Fruit fly (Drosophila melanogaster) whole organism, embryonic: ENCODE results near the gene pyx.

ENCODE experiments used
- BEAF-32 ChIP-seq: fragments of 200-800 bp; sonication (Bioruptor generic); optimal IDR thresholded peaks from 3 replicates; lab custom pipeline; 2017; ENCODE audit warnings: missing biosample characterization, missing genetic modification characterization, mild to moderate bottlenecking, moderate library complexity, missing genetic modification reagents
- Blimp-1 ChIP-seq: fragments of 200-800 bp; sonication (Bioruptor generic); optimal IDR thresholded peaks from 3 replicates; lab custom pipeline; 2018; ENCODE audit warnings: missing biosample characterization, missing genetic modification characterization, mild to moderate bottlenecking, moderate library complexity, missing genetic modification reagents
- CG10979 ChIP-seq: fragments of 200-800 bp; sonication (Bioruptor generic); optimal IDR thresholded peaks from 2 replicates; lab custom pipeline; 2018; ENCODE audit warnings: missing biosample characterization, mild to moderate bottlenecking, missing genetic modification characterization, moderate library complexity
- CG11456 ChIP-seq: fragments of 200-800 bp; sonication (Bioruptor generic); IDR thresholded peaks from 3 replicates; pipeline ENCODE4 v1.3.6; 2022; ENCODE audit warnings: missing biosample characterization, missing genetic modification characterization
- CG12104 ChIP-seq: fragments of 200-800 bp; sonication (Bioruptor generic); optimal IDR thresholded peaks from 3 replicates; lab custom pipeline; 2016; ENCODE audit warnings: missing biosample characterization, missing genetic modification characterization
- CG12155 ChIP-seq: fragments of 200-800 bp; sonication (Bioruptor generic); optimal IDR thresholded peaks from 3 replicates; lab custom pipeline; 2016; ENCODE audit warnings: missing biosample characterization, missing genetic modification characterization
- CG12236 ChIP-seq: fragments of 200-800 bp; sonication (Bioruptor generic); optimal IDR thresholded peaks from 2 replicates; lab custom pipeline; 2016; ENCODE audit warnings: missing biosample characterization, missing genetic modification characterization
- CG12769 ChIP-seq: fragments of 200-800 bp; sonication (Bioruptor generic); optimal IDR thresholded peaks from 2 replicates; lab custom pipeline; 2019; ENCODE audit warnings: missing biosample characterization, mild to moderate bottlenecking, missing genetic modification characterization, moderate library complexity
- CG14860 ChIP-seq: fragments of 200-800 bp; sonication (Bioruptor generic); IDR thresholded peaks from 3 replicates; pipeline ENCODE4 v1.3.6; 2022; ENCODE audit warnings: missing biosample characterization, missing genetic modification characterization; ENCODE audit not compliant: partially characterized antibody
- CG15269 ChIP-seq: fragments of 200-800 bp; sonication (Bioruptor generic); optimal IDR thresholded peaks from 2 replicates; lab custom pipeline; 2018; ENCODE audit warnings: missing biosample characterization, mild to moderate bottlenecking, missing genetic modification characterization, moderate library complexity
- CG17361 ChIP-seq: fragments of 200-800 bp; sonication (Bioruptor generic); IDR thresholded peaks from 3 replicates; pipeline ENCODE4 v1.3.6; 2022; ENCODE audit warnings: missing biosample characterization, missing genetic modification characterization
- CG18262 ChIP-seq: fragments of 200-800 bp; optimal IDR thresholded peaks from 3 replicates; lab custom pipeline; 2019; ENCODE audit warnings: missing biosample characterization, mild to moderate bottlenecking, missing genetic modification characterization, moderate library complexity
- CG2129 ChIP-seq: fragments of 200-800 bp; sonication (Bioruptor generic); IDR thresholded peaks from 2 replicates; pipeline ENCODE4 v1.3.6; 2022; ENCODE audit warnings: missing biosample characterization, missing genetic modification characterization; ENCODE audit not compliant: partially characterized antibody
- CG2712 ChIP-seq: fragments of 200-800 bp; optimal IDR thresholded peaks from 3 replicates; lab custom pipeline; 2019; ENCODE audit warnings: missing biosample characterization, mild to moderate bottlenecking, missing genetic modification characterization, moderate library complexity
- CG3065 ChIP-seq: fragments of 200-800 bp; sonication (Bioruptor generic); optimal IDR thresholded peaks from 2 replicates; lab custom pipeline; 2016; ENCODE audit warnings: missing biosample characterization, missing genetic modification characterization
- CG34422 ChIP-seq: fragments of 200-800 bp; sonication (Bioruptor generic); IDR thresholded peaks from 3 replicates; pipeline ENCODE4 v1.3.6; 2022; ENCODE audit warnings: missing biosample characterization, missing genetic modification characterization
- CG4820 ChIP-seq: fragments of 200-800 bp; sonication (Bioruptor generic); optimal IDR thresholded peaks from 3 replicates; lab custom pipeline; 2016; ENCODE audit warnings: missing biosample characterization, missing genetic modification characterization
- CG5180 ChIP-seq: fragments of 200-800 bp; sonication (Bioruptor generic); optimal IDR thresholded peaks from 3 replicates; lab custom pipeline; 2017; ENCODE audit warnings: missing biosample characterization, missing genetic modification characterization, mild to moderate bottlenecking, moderate library complexity, missing genetic modification reagents
- CG5245 ChIP-seq: fragments of 200-800 bp; sonication (Bioruptor generic); optimal IDR thresholded peaks from 3 replicates; lab custom pipeline; 2016; ENCODE audit warnings: missing biosample characterization, missing genetic modification characterization
- CG7928 ChIP-seq: fragments of 200-800 bp; sonication (Bioruptor generic); optimal IDR thresholded peaks from 2 replicates; lab custom pipeline; 2017; ENCODE audit warnings: missing biosample characterization, mild to moderate bottlenecking, missing genetic modification characterization
- CG8089 ChIP-seq: fragments of 200-800 bp; sonication (Bioruptor generic); optimal IDR thresholded peaks from 3 replicates; lab custom pipeline; 2016; ENCODE audit warnings: missing biosample characterization, missing genetic modification characterization
- CG9817 ChIP-seq: fragments of 200-800 bp; sonication (Bioruptor generic); optimal IDR thresholded peaks from 2 replicates; lab custom pipeline; 2018; ENCODE audit warnings: missing biosample characterization, mild to moderate bottlenecking, missing genetic modification characterization, moderate library complexity
- Dad ChIP-seq: fragments of 200-800 bp; sonication (Bioruptor generic); optimal IDR thresholded peaks from 3 replicates; lab custom pipeline; 2016; ENCODE audit warnings: missing biosample characterization, missing genetic modification characterization
- Dp ChIP-seq: fragments of 200-800 bp; sonication (Bioruptor generic); optimal IDR thresholded peaks from 2 replicates; lab custom pipeline; 2018; ENCODE audit warnings: missing biosample characterization, mild to moderate bottlenecking, missing genetic modification characterization, moderate library complexity
- Drgx ChIP-seq: fragments of 200-800 bp; sonication (Bioruptor generic); IDR thresholded peaks from 2 replicates; pipeline ENCODE4 v1.3.6; 2022; ENCODE audit warnings: missing biosample characterization, missing genetic modification characterization
- E2f2 ChIP-seq: fragments of 200-800 bp; sonication (Bioruptor generic); IDR thresholded peaks from 2 replicates; pipeline ENCODE4 v1.3.6; 2022; ENCODE audit warnings: missing biosample characterization, missing genetic modification characterization
- Hey ChIP-seq: fragments of 200-800 bp; sonication (Bioruptor generic); optimal IDR thresholded peaks from 3 replicates; lab custom pipeline; 2018; ENCODE audit warnings: missing biosample characterization, mild to moderate bottlenecking, missing genetic modification characterization
- Hmx ChIP-seq: fragments of 200-800 bp; sonication (Bioruptor generic); optimal IDR thresholded peaks from 2 replicates; lab custom pipeline; 2016; ENCODE audit warnings: missing biosample characterization, missing genetic modification characterization
- Hr51 ChIP-seq, 2 experiments: fragments of 200-800 bp; sonication (Bioruptor generic); optimal IDR thresholded peaks; 2 replicates in 1 of 2; 3 replicates in 1 of 2; lab custom pipeline; 2016 to 2018; ENCODE audit warnings: missing biosample characterization in 2 of 2, missing genetic modification characterization in 2 of 2, mild to moderate bottlenecking in 1 of 2, moderate library complexity in 1 of 2
- Ravus ChIP-seq: fragments of 200-800 bp; sonication (Bioruptor generic); IDR thresholded peaks from 2 replicates; pipeline ENCODE4 v1.3.6; 2022; ENCODE audit warnings: missing biosample characterization, missing genetic modification characterization
- Sox100B ChIP-seq: fragments of 200-800 bp; sonication (Bioruptor generic); optimal IDR thresholded peaks from 3 replicates; lab custom pipeline; 2018; ENCODE audit warnings: missing biosample characterization, mild to moderate bottlenecking, missing genetic modification characterization
- Trl ChIP-seq, 3 experiments: fragments of >200 bp in 2 of 3; fragments of 200-800 bp in 1 of 3; sonication (Bioruptor generic) in 1 of 3; optimal IDR thresholded peaks; 2 replicates in 1 of 3; 3 replicates in 2 of 3; lab custom pipeline; 2016 to 2017; ENCODE audit warnings: missing biosample characterization in 1 of 3, missing genetic modification characterization in 1 of 3
- abd-A ChIP-seq: fragments of 200-800 bp; sonication (Bioruptor generic); optimal IDR thresholded peaks from 3 replicates; lab custom pipeline; 2019; ENCODE audit warnings: missing biosample characterization, mild to moderate bottlenecking, missing genetic modification characterization, moderate library complexity
- bcd ChIP-seq: fragments of 200-800 bp; sonication (Bioruptor generic); optimal IDR thresholded peaks from 2 replicates; lab custom pipeline; 2017; ENCODE audit warnings: missing biosample characterization, mild to moderate bottlenecking, missing genetic modification characterization
- br ChIP-seq: fragments of >200 bp; optimal IDR thresholded peaks from 2 replicates; lab custom pipeline; 2017
- cg ChIP-seq: fragments of 200-800 bp; sonication (Bioruptor generic); optimal IDR thresholded peaks from 3 replicates; lab custom pipeline; 2019; ENCODE audit warnings: missing biosample characterization, mild to moderate bottlenecking, missing genetic modification characterization, moderate library complexity
- fd3F ChIP-seq: fragments of 200-800 bp; sonication (Bioruptor generic); optimal IDR thresholded peaks from 2 replicates; lab custom pipeline; 2018; ENCODE audit warnings: missing biosample characterization, mild to moderate bottlenecking, missing genetic modification characterization, moderate library complexity
- jumu ChIP-seq: fragments of 200-800 bp; sonication (Bioruptor generic); optimal IDR thresholded peaks from 3 replicates; lab custom pipeline; 2016; ENCODE audit warnings: missing biosample characterization, missing genetic modification characterization
- otp ChIP-seq: fragments of 200-800 bp; sonication (Bioruptor generic); IDR thresholded peaks from 3 replicates; pipeline ENCODE4, ENCODE4 v1.3.6; 2022; ENCODE audit warnings: missing biosample characterization, missing genetic modification characterization
- p53 ChIP-seq: fragments of 200-800 bp; sonication (Bioruptor generic); optimal IDR thresholded peaks from 2 replicates; lab custom pipeline; 2016; ENCODE audit warnings: missing biosample characterization, missing genetic modification characterization
- prd ChIP-seq, 3 experiments: fragments of >200 bp in 2 of 3; fragments of 200-800 bp in 1 of 3; sonication (Bioruptor generic) in 1 of 3; optimal IDR thresholded peaks in 2 of 3; IDR thresholded peaks in 1 of 3; 2 replicates in 2 of 3; 3 replicates in 1 of 3; pipeline versions ENCODE4 v1.3.6 to Lab custom; 2017 to 2022; ENCODE audit warnings: missing biosample characterization in 1 of 3, missing genetic modification characterization in 1 of 3
- salm ChIP-seq: fragments of 200-800 bp; sonication (Bioruptor generic); optimal IDR thresholded peaks from 2 replicates; lab custom pipeline; 2018; ENCODE audit warnings: missing biosample characterization, mild to moderate bottlenecking, missing genetic modification characterization
- schlank ChIP-seq: fragments of 200-800 bp; sonication (Bioruptor generic); optimal IDR thresholded peaks from 2 replicates; lab custom pipeline; 2018; ENCODE audit warnings: missing biosample characterization, mild to moderate bottlenecking, missing genetic modification characterization
- sens ChIP-seq: fragments of 200-800 bp; sonication (Bioruptor generic); peaks from one replicate; lab custom pipeline; 2016; ENCODE audit warnings: missing biosample characterization, missing genetic modification characterization
- stc ChIP-seq: fragments of 200-800 bp; sonication (Bioruptor generic); IDR thresholded peaks from 2 replicates; pipeline ENCODE4 v1.3.6; 2022; ENCODE audit warnings: missing biosample characterization, missing genetic modification characterization
- wdn ChIP-seq: fragments of 200-800 bp; sonication (Bioruptor generic); IDR thresholded peaks from 2 replicates; pipeline ENCODE4 v1.3.6; 2022; ENCODE audit warnings: missing biosample characterization, missing genetic modification characterization
- wek ChIP-seq: fragments of 200-800 bp; sonication (Bioruptor generic); optimal IDR thresholded peaks from 3 replicates; lab custom pipeline; 2018; ENCODE audit warnings: missing biosample characterization, mild to moderate bottlenecking, missing genetic modification characterization, moderate library complexity
- zen ChIP-seq: fragments of 200-800 bp; sonication (Bioruptor generic); optimal IDR thresholded peaks from 3 replicates; lab custom pipeline; 2018; ENCODE audit warnings: missing biosample characterization, mild to moderate bottlenecking, missing genetic modification characterization, moderate library complexity

Gene pyx

dm6 chr3L:264378-265151 lies 41.7 kb upstream of the pyx start, which contains the start of the genes Tudor-SN and mRpL17 (continued):
- no peak for TF ChIP-seq otp (GFP tag; lab: Robert Waterston, UW)
- TF ChIP-seq bcd (GFP tag; lab: Kevin White, UChicago), result peak; percentile 30
- TF ChIP-seq Hey, result no peak
- peak in 1 of 2 experiments; percentile 25 for TF ChIP-seq Hr51 (GFP tag; optimal IDR thresholded peaks at IDR 0.05; lab: Kevin White, UChicago)
- no peak for TF ChIP-seq fd3F
- TF ChIP-seq CG4820 (GFP tag; lab: Kevin White, UChicago), result peak; percentile 21
- TF ChIP-seq p53, result no peak
- TF ChIP-seq CG14860 (GFP tag; lab: Robert Waterston, UW), result peak; percentile 97
- TF ChIP-seq jumu (GFP tag; lab: Kevin White, UChicago), result no peak
- TF ChIP-seq CG8089 (GFP tag; lab: Kevin White, UChicago), result no peak
- peak; percentile 69 for TF ChIP-seq CG2712 (tag; lab: Kevin White, UChicago)
- TF ChIP-seq Hmx (GFP tag; lab: Kevin White, UChicago), result no peak
- TF ChIP-seq CG12769 (tag; lab: Kevin White, UChicago), result no peak
- TF ChIP-seq E2f2 (GFP tag; lab: Robert Waterston, UW), result peak; percentile 46; the same call in 1 of the 2 replicates
- no peak for TF ChIP-seq CG12236 (GFP tag; lab: Kevin White, UChicago)
- no peak for TF ChIP-seq CG3065 (GFP tag; lab: Kevin White, UChicago)
- TF ChIP-seq CG2129 (GFP tag; lab: Robert Waterston, UW), result peak; percentile 73
- peak; percentile 64 for TF ChIP-seq Sox100B (GFP tag; lab: Kevin White, UChicago)
- no peak for TF ChIP-seq CG5180
- no peak for TF ChIP-seq wek (GFP tag; lab: Kevin White, UChicago)
- no peak for TF ChIP-seq Trl (optimal IDR thresholded peaks at IDR 0.05; lab: Kevin White, UChicago)
- TF ChIP-seq Trl (GFP tag; optimal IDR thresholded peaks at IDR 0.05; lab: Kevin White, UChicago), result peak; percentile 14
- peak; percentile 66; the same call in 2 of the 3 replicates for TF ChIP-seq CG17361 (GFP tag; lab: Robert Waterston, UW)
- TF ChIP-seq sens (GFP tag; lab: Kevin White, UChicago), result peak; percentile 79
- TF ChIP-seq cg, result no peak
- peak; percentile 64; the same call in 1 of the 3 replicates for TF ChIP-seq CG11456 (GFP tag; lab: Robert Waterston, UW)
- TF ChIP-seq BEAF-32 (GFP tag; lab: Kevin White, UChicago), result peak; percentile 97
- peak; percentile 53 for TF ChIP-seq Dp (GFP tag; lab: Kevin White, UChicago)
- TF ChIP-seq Dad (GFP tag; lab: Kevin White, UChicago), result no peak
- TF ChIP-seq salm (tag; lab: Kevin White, UChicago), result no peak
- no peak for TF ChIP-seq abd-A
- no peak for TF ChIP-seq wdn (GFP tag; lab: Robert Waterston, UW)
- no peak for TF ChIP-seq br (lab: Kevin White, UChicago)
- peak; percentile 52 for TF ChIP-seq CG12155 (GFP tag; lab: Kevin White, UChicago)
- TF ChIP-seq CG7928, result peak; percentile 17
- TF ChIP-seq CG12104, result peak; percentile 20
- TF ChIP-seq CG18262 (tag; lab: Kevin White, UChicago), result peak; percentile 57
- no peak for TF ChIP-seq Blimp-1 (GFP tag; lab: Kevin White, UChicago)
- no peak for TF ChIP-seq CG5245 (GFP tag; lab: Kevin White, UChicago)
- TF ChIP-seq stc (GFP tag; lab: Robert Waterston, UW), result no peak
- no peak for TF ChIP-seq Drgx (GFP tag; lab: Robert Waterston, UW)
- TF ChIP-seq CG10979, result peak; percentile 23
- 0 out of 3 replicates have a peak, but pooled peaks have one; percentile 34 for TF ChIP-seq CG34422 (GFP tag; lab: Robert Waterston, UW)
- no peak for TF ChIP-seq prd (optimal IDR thresholded peaks at IDR 0.05; lab: Kevin White, UChicago)
- TF ChIP-seq prd (GFP tag; IDR thresholded peaks at IDR 0.05; lab: Robert Waterston, UW), result peak; percentile 42; the same call in 1 of the 3 replicates
- no peak for TF ChIP-seq Ravus
- no peak for TF ChIP-seq schlank (tag; lab: Kevin White, UChicago)
- TF ChIP-seq CG15269 (tag; lab: Kevin White, UChicago), result peak; percentile 40
- TF ChIP-seq CG9817, result peak; percentile 37
- peak; percentile 62 for TF ChIP-seq zen
